Worm (Caenorhabditis elegans) whole organism, L1 larva: ENCODE measurements around the gene nphp-2.

Source experiments
- ama-1 ChIP-seq: fragments of 150-350 bp; optimal IDR thresholded peaks from 2 replicates; lab custom pipeline; 2014
- hlh-17 ChIP-seq: fragments of 200-800 bp; sonication (Bioruptor generic); optimal IDR thresholded peaks from 2 replicates; lab custom pipeline; 2018; ENCODE audit warnings: missing genetic modification characterization, mild to moderate bottlenecking, missing compliant biosample characterization, moderate library complexity, borderline replicate concordance
- lin-39 ChIP-seq: fragments of 150-350 bp; optimal IDR thresholded peaks from 2 replicates; lab custom pipeline; 2014; ENCODE audit warnings: missing biosample characterization, missing genetic modification reagents, missing genetic modification characterization
- lsy-2 ChIP-seq, 2 experiments: fragments of 150-350 bp; optimal IDR thresholded peaks; 2 replicates each; lab custom pipeline; 2014; ENCODE audit warnings: missing biosample characterization in 2 of 2, missing genetic modification characterization in 2 of 2
- mep-1 ChIP-seq: fragments of 150-350 bp; optimal IDR thresholded peaks from 2 replicates; lab custom pipeline; 2014; ENCODE audit warnings: missing biosample characterization, missing genetic modification characterization
- unc-130 ChIP-seq: fragments of 150-350 bp; optimal IDR thresholded peaks from 2 replicates; lab custom pipeline; 2017; ENCODE audit warnings: missing biosample characterization, missing genetic modification characterization, inconsistent platforms

- peak; percentile 48 for TF ChIP-seq unc-130 (tag; lab: Kevin White, UChicago)
- no peak for TF ChIP-seq hlh-17 (GFP tag; lab: Kevin White, UChicago)
- no peak for TF ChIP-seq ama-1
- TF ChIP-seq mep-1: peak; percentile 91
- peak; percentile 74 to 92 for TF ChIP-seq lsy-2 (tag; optimal IDR thresholded peaks at IDR 0.05; lab: Kevin White, UChicago)
- TF ChIP-seq lin-39 (tag; lab: Kevin White, UChicago): no peak
Observed at ce11 chrV:1871768-1872296, 23.8 kb upstream of the nphp-2 start, which contains the start of the genes T10B5.4 and cct-7.
